Worm (Caenorhabditis elegans) whole organism, L2 larva: ENCODE data around the gene glf-1.

ENCODE experiments used
- C34F6.9 ChIP-seq: fragments of 150-350 bp; optimal IDR thresholded peaks from 2 replicates; lab custom pipeline; 2014; ENCODE audit warnings: missing biosample characterization, missing genetic modification characterization
- alr-1 ChIP-seq: fragments of 150-350 bp; optimal IDR thresholded peaks from 2 replicates; lab custom pipeline; 2014; ENCODE audit warnings: missing biosample characterization, missing genetic modification characterization
- blmp-1 ChIP-seq: sonication (generic microtip); optimal IDR thresholded peaks from 2 replicates; lab custom pipeline; 2017; ENCODE audit warnings: missing genetic modification characterization, mild to moderate bottlenecking, missing compliant biosample characterization, antibody characterized with exemption, moderate library complexity; ENCODE audit not compliant: insufficient read depth
- ceh-16 ChIP-seq: fragments of 150-350 bp; optimal IDR thresholded peaks from 2 replicates; lab custom pipeline; 2014; ENCODE audit warnings: missing biosample characterization, missing genetic modification characterization
- ceh-82 ChIP-seq: fragments of 150-350 bp; optimal IDR thresholded peaks from 2 replicates; lab custom pipeline; 2014; ENCODE audit warnings: missing biosample characterization, missing genetic modification characterization
- crh-2 ChIP-seq: sonication (generic microtip); optimal IDR thresholded peaks from 2 replicates; lab custom pipeline; 2017; ENCODE audit warnings: missing biosample characterization, missing genetic modification characterization
- egl-27 ChIP-seq: sonication (generic microtip); optimal IDR thresholded peaks from 3 replicates; lab custom pipeline; 2017; ENCODE audit warnings: missing biosample characterization, missing genetic modification reagents, missing genetic modification characterization
- fos-1 ChIP-seq: fragments of 150-350 bp; optimal IDR thresholded peaks from 2 replicates; lab custom pipeline; 2014; ENCODE audit warnings: missing biosample characterization, missing genetic modification characterization
- gmeb-1 ChIP-seq: fragments of 150-350 bp; optimal IDR thresholded peaks from 2 replicates; lab custom pipeline; 2014; ENCODE audit warnings: missing biosample characterization, missing genetic modification characterization
- lin-11 ChIP-seq: fragments of 150-350 bp; sonication (generic microtip); optimal IDR thresholded peaks from 2 replicates; lab custom pipeline; 2014; ENCODE audit warnings: missing biosample characterization, missing genetic modification characterization, inconsistent platforms, mixed read lengths
- lsy-2 ChIP-seq, 2 experiments: fragments of 150-350 bp in 1 of 2; sonication (generic microtip) in 1 of 2; optimal IDR thresholded peaks; 2 replicates each; lab custom pipeline; 2014 to 2017; ENCODE audit warnings: missing biosample characterization in 2 of 2, missing genetic modification characterization in 2 of 2
- mdl-1 ChIP-seq, 2 experiments: fragments of 150-350 bp in 1 of 2; sonication (generic microtip) in 1 of 2; optimal IDR thresholded peaks; 2 replicates each; lab custom pipeline; 2017; ENCODE audit warnings: missing biosample characterization in 2 of 2, missing genetic modification characterization in 2 of 2
- nhr-12 ChIP-seq: fragments of 150-350 bp; optimal IDR thresholded peaks from 2 replicates; lab custom pipeline; 2014; ENCODE audit warnings: missing biosample characterization, missing genetic modification characterization
- nhr-129 ChIP-seq: fragments of 150-350 bp; optimal IDR thresholded peaks from 2 replicates; lab custom pipeline; 2014; ENCODE audit warnings: missing biosample characterization, missing genetic modification characterization
- nhr-21 ChIP-seq: fragments of 150-350 bp; optimal IDR thresholded peaks from 2 replicates; lab custom pipeline; 2014; ENCODE audit warnings: missing biosample characterization, missing genetic modification characterization
- nhr-25 ChIP-seq: fragments of 150-350 bp; sonication (generic microtip); optimal IDR thresholded peaks from 3 replicates; lab custom pipeline; 2014; ENCODE audit warnings: missing biosample characterization, missing genetic modification characterization
- nhr-6 ChIP-seq: fragments of 150-350 bp; optimal IDR thresholded peaks from 2 replicates; lab custom pipeline; 2014; ENCODE audit warnings: missing biosample characterization, missing genetic modification characterization
- nhr-77 ChIP-seq: fragments of 150-350 bp; optimal IDR thresholded peaks from 2 replicates; lab custom pipeline; 2014; ENCODE audit warnings: missing biosample characterization, missing genetic modification characterization
- sem-4 ChIP-seq: fragments of 150-350 bp; optimal IDR thresholded peaks from 2 replicates; lab custom pipeline; 2014; ENCODE audit warnings: missing biosample characterization, missing genetic modification reagents, missing genetic modification characterization
- sma-3 ChIP-seq: sonication (generic microtip); optimal IDR thresholded peaks from 2 replicates; lab custom pipeline; 2016; ENCODE audit warnings: missing genetic modification reagents, missing genetic modification characterization, missing compliant biosample characterization
- sma-9 ChIP-seq, 2 experiments: fragments of 150-350 bp in 1 of 2; sonication (generic microtip) in 1 of 2; optimal IDR thresholded peaks; 2 replicates each; lab custom pipeline; 2014 to 2016; ENCODE audit warnings: missing genetic modification characterization in 2 of 2, mild to moderate bottlenecking in 1 of 2, missing biosample characterization in 1 of 2, missing compliant biosample characterization in 1 of 2, missing genetic modification reagents in 1 of 2, moderate library complexity in 1 of 2
- unc-39 ChIP-seq: fragments of 150-350 bp; optimal IDR thresholded peaks from 2 replicates; lab custom pipeline; 2014; ENCODE audit warnings: missing biosample characterization, missing genetic modification characterization
- unc-55 ChIP-seq: fragments of 150-350 bp; sonication (generic microtip); optimal IDR thresholded peaks from 3 replicates; lab custom pipeline; 2014; ENCODE audit warnings: missing biosample characterization, missing genetic modification reagents, missing genetic modification characterization

Gene glf-1

DNA sequence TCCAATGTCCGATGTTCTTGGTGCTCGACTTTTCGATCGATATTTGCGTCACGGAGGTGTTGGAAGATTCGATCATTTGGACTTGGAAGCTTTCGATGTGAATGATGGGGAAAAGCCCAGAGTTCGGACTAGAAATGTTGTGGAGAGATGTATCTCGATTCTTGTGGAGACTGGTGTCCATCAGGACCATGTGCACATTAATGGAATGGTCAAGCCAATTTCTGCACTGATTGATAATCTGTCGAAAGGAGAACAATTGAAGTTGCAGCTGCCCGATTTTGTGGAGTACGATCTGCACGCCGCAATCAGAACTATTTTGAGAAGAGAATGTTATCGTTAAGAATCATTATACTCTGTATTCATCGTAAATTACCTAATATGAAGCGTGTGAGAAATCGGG, 51.5 kb downstream of the glf-1 start:
- TF ChIP-seq sma-9 (GFP tag; optimal IDR thresholded peaks at IDR 0.05; lab: Kevin White, UChicago) (no peak), sma-9 (tag; optimal IDR thresholded peaks at IDR 0.05; lab: Kevin White, UChicago) (no peak)

DNA sequence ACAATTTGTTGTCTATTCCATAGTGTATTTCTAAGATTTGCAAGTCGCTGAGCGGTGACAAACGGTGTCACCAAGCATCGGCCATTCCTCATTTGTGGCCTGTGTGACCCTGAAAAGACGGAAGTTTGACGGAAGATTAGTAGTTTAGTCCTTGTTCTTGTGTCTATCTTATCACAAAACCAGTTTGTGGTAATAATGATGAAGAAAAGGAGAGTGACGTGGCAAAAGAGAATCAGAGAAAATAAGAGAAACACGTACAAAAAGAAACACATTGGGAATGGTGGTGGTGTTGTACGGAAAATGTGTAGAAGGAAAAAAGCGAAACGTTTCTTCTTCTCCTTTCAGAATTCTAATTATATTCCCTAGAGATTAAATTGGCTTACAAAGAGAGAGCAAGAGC, 53.5 kb downstream of the glf-1 start, which contains the start of gene mcu-1:
TSS of gene mcu-1 (minus strand) at position 109 of the 400 bp plus-strand sequence.
- TF ChIP-seq nhr-21 (tag; lab: Kevin White, UChicago) (peak; percentile 74), fos-1 (tag; lab: Kevin White, UChicago) (peak; percentile 84), nhr-12 (tag; lab: Kevin White, UChicago) (no peak), lin-11 (tag; lab: Kevin White, UChicago) (no peak), nhr-6 (tag; lab: Kevin White, UChicago) (no peak), ceh-82 (tag; lab: Kevin White, UChicago) (no peak), unc-39 (tag; lab: Kevin White, UChicago) (no peak), nhr-77 (tag; lab: Kevin White, UChicago) (no peak), sem-4 (tag; lab: Kevin White, UChicago) (no peak), sma-3 (peak; percentile 65), blmp-1 (peak; percentile 84), ceh-16 (no peak), alr-1 (tag; lab: Kevin White, UChicago) (no peak), gmeb-1 (peak; percentile 23), egl-27 (tag; lab: Kevin White, UChicago) (peak; percentile 44), nhr-25 (tag; lab: Kevin White, UChicago) (peak; percentile 80), lsy-2 (tag; optimal IDR thresholded peaks at IDR 0.05; lab: Kevin White, UChicago) (peak in 1 of 2 experiments; percentile 19), crh-2 (peak; percentile 99), C34F6.9 (tag; lab: Kevin White, UChicago) (peak; percentile 19), mdl-1 (tag; optimal IDR thresholded peaks at IDR 0.05; lab: Kevin White, UChicago) (no peak), sma-9 (GFP tag; optimal IDR thresholded peaks at IDR 0.05; lab: Kevin White, UChicago) (peak; percentile 91), sma-9 (tag; optimal IDR thresholded peaks at IDR 0.05; lab: Kevin White, UChicago) (no peak), unc-55 (GFP tag; lab: Kevin White, UChicago) (no peak), nhr-129 (peak; percentile 35)
- TF ChIP-seq, all 48 proteins: peak for 12
